Worm (Caenorhabditis elegans) whole organism, late embryonic: ENCODE results near the gene cnc-8.

Source experiments
- hlh-13 ChIP-seq: fragments of 200-800 bp; sonication (Bioruptor generic); optimal IDR thresholded peaks from 2 replicates; lab custom pipeline; 2018; ENCODE audit warnings: mild to moderate bottlenecking, missing genetic modification characterization, missing compliant biosample characterization
- npax-4 ChIP-seq: sonication (generic microtip); optimal IDR thresholded peaks from 2 replicates; lab custom pipeline; 2016; ENCODE audit warnings: missing genetic modification characterization, missing compliant biosample characterization
- pha-2 ChIP-seq: sonication (generic microtip); optimal IDR thresholded peaks from 2 replicates; lab custom pipeline; 2017; ENCODE audit warnings: mild to moderate bottlenecking, missing genetic modification characterization, missing compliant biosample characterization

- TF ChIP-seq npax-4 (tag; lab: Kevin White, UChicago) = no peak
- no peak for TF ChIP-seq pha-2 (tag; lab: Kevin White, UChicago)
- no peak for TF ChIP-seq hlh-13
Measured at ce11 chrX:10273392-10273791, 33.0 kb upstream of the cnc-8 start, which contains the start of gene F41E7.2.
